Worm (Caenorhabditis elegans): ENCODE measurements around the gene K08E7.5.

The K08E7.5 gene

ce11 chrIV:12594574-12594973 is 21.4 kb downstream of the K08E7.5 start (continued):
- TF ChIP-seq lsy-27 (tag; optimal IDR thresholded peaks at IDR 0.05; ENCODE audit: borderline replicate concordance, insufficient read depth) (no peak), egl-44 (GFP tag; IDR thresholded peaks at IDR 0.05) (peak; percentile 70; the same call in 1 of the 2 replicates), somi-1 (GFP tag; optimal IDR thresholded peaks at IDR 0.05) (peak; percentile 72), F57C9.4 (tag; optimal IDR thresholded peaks at IDR 0.05) (no peak), nhr-80 (tag; optimal IDR thresholded peaks at IDR 0.05) (peak; percentile 55), nhr-27 (tag; optimal IDR thresholded peaks at IDR 0.05) (peak; percentile 17), lsl-1 (GFP tag; optimal IDR thresholded peaks at IDR 0.05) (peak; percentile 28), ceh-58 (GFP tag; IDR thresholded peaks at IDR 0.05) (no peak), dpff-1 (tag; optimal IDR thresholded peaks at IDR 0.05) (no peak), ceh-79 (tag; optimal IDR thresholded peaks at IDR 0.05) (no peak), ama-1 (optimal IDR thresholded peaks at IDR 0.05) (no peak), ama-1 (GFP tag; optimal IDR thresholded peaks at IDR 0.05) (peak; percentile 68 to 88), F10E7.11 (tag; optimal IDR thresholded peaks at IDR 0.05) (no peak), tbp1 (GFP tag; optimal IDR thresholded peaks at IDR 0.05) (peak; percentile 97), ccch-3 (GFP tag; optimal IDR thresholded peaks at IDR 0.05) (no peak), gei-17 (GFP tag; optimal IDR thresholded peaks at IDR 0.05) (peak; percentile 4), rcor-1 (GFP tag; IDR thresholded peaks at IDR 0.05) (0 out of 2 replicates have a peak, but pooled peaks have one; percentile 20), B0261.1 (tag; optimal IDR thresholded peaks at IDR 0.05) (peak; percentile 86), ceh-27 (GFP tag; optimal IDR thresholded peaks at IDR 0.05) (peak; percentile 47), let-526 (GFP tag; IDR thresholded peaks at IDR 0.05) (0 out of 2 replicates have a peak, but pooled peaks have one; percentile 44), ceh-100 (GFP tag; IDR thresholded peaks at IDR 0.05) (peak; percentile 60), hrde-1 (tag; optimal IDR thresholded peaks at IDR 0.05; ENCODE audit: borderline replicate concordance) (no peak), ets-4 (GFP tag; optimal IDR thresholded peaks at IDR 0.05) (no peak), Y53G8AR.9 (GFP tag; conservative IDR thresholded peaks at IDR 0.05) (peak; percentile 64; the same call in 1 of the 2 replicates), zim-3 (tag; optimal IDR thresholded peaks at IDR 0.05) (peak; percentile 76), sdz-38 (tag; optimal IDR thresholded peaks at IDR 0.05) (no peak), him-1 (tag; optimal IDR thresholded peaks at IDR 0.05) (peak; percentile 81), chd-7 (tag; optimal IDR thresholded peaks at IDR 0.05) (peak; percentile 74), snpc-4 (GFP tag; optimal IDR thresholded peaks at IDR 0.05) (peak; percentile 78), snpc-4 (tag; optimal IDR thresholded peaks at IDR 0.05) (peak in 3 of 4 experiments; percentile 53 to 84 (median 84)), hlh-26 (GFP tag; conservative IDR thresholded peaks at IDR 0.05) (no peak), attf-6 (GFP tag; IDR thresholded peaks at IDR 0.05) (peak; percentile 66; the same call in 1 of the 2 replicates), ztf-6 (GFP tag; IDR thresholded peaks at IDR 0.05) (no peak), nhr-120 (GFP tag; IDR thresholded peaks at IDR 0.05) (no peak), T07F8.4 (tag; optimal IDR thresholded peaks at IDR 0.05) (peak; percentile 77), nfya-2 (GFP tag; IDR thresholded peaks at IDR 0.05) (no peak), lin-35 (GFP tag; optimal IDR thresholded peaks at IDR 0.05) (peak in 1 of 3 experiments; percentile 59), ZK185.1 (tag; optimal IDR thresholded peaks at IDR 0.05; ENCODE audit: poor library complexity, severe bottlenecking) (peak; percentile 59), atf-7 (tag; optimal IDR thresholded peaks at IDR 0.05) (peak; percentile 52), athp-1 (tag; optimal IDR thresholded peaks at IDR 0.05) (peak; percentile 59), ztf-26 (tag; optimal IDR thresholded peaks at IDR 0.05) (peak; percentile 59), lin-54 (GFP tag; optimal IDR thresholded peaks at IDR 0.05) (peak; percentile 64), mel-28 (tag; optimal IDR thresholded peaks at IDR 0.05; ENCODE audit: borderline replicate concordance) (peak; percentile 11), ztf-25 (GFP tag; IDR thresholded peaks at IDR 0.05) (peak; percentile 90; the same call in 1 of the 2 replicates), Y53F4B.3 (GFP tag; IDR thresholded peaks at IDR 0.05) (peak; percentile 81), K11D2.4 (GFP tag; IDR thresholded peaks at IDR 0.05) (peak; percentile 72; the same call in 1 of the 2 replicates), F52B5.7 (tag; optimal IDR thresholded peaks at IDR 0.05) (peak; percentile 48), Y67H2A.10 (GFP tag; conservative IDR thresholded peaks at IDR 0.05) (no peak), fkh-3 (tag; optimal IDR thresholded peaks at IDR 0.05) (no peak)
